Fruit fly (Drosophila melanogaster): ENCODE data around the gene betaggt-I.

Gene betaggt-I

dm6 chr2L:4971329-4971798 lies 26.0 kb downstream of the betaggt-I start, which contains the start of gene CG14043 (continued):
- TF ChIP-seq sug (tag; optimal IDR thresholded peaks at IDR 0.05) (peak; percentile 46), klu (GFP tag; IDR thresholded peaks at IDR 0.05) (no peak), H2.0 (GFP tag; IDR thresholded peaks at IDR 0.05) (no peak), Pdp1 (GFP tag; optimal IDR thresholded peaks at IDR 0.05) (peak in 1 of 2 experiments; percentile 95), insv (GFP tag; optimal IDR thresholded peaks at IDR 0.05) (peak in 1 of 2 experiments; percentile 19), trem (tag; optimal IDR thresholded peaks at IDR 0.05) (peak; percentile 86), ftz-f1 (GFP tag; optimal IDR thresholded peaks at IDR 0.05) (peak; percentile 21), Dp (GFP tag; optimal IDR thresholded peaks at IDR 0.05) (peak; percentile 78), NK7.1 (GFP tag; optimal IDR thresholded peaks at IDR 0.05) (no peak), scrt (GFP tag; optimal IDR thresholded peaks at IDR 0.05) (no peak), emc (GFP tag; optimal IDR thresholded peaks at IDR 0.05) (no peak), CG32767 (GFP tag; IDR thresholded peaks at IDR 0.05) (no peak), dm (GFP tag; optimal IDR thresholded peaks at IDR 0.05) (peak; percentile 35), dpn (GFP tag; optimal IDR thresholded peaks at IDR 0.05) (peak in 1 of 2 experiments; percentile 38), amos (GFP tag; IDR thresholded peaks at IDR 0.05; ENCODE audit: partially characterized antibody) (no peak), BEAF-32 (GFP tag; optimal IDR thresholded peaks at IDR 0.05) (peak; percentile 59), Myb (GFP tag; optimal IDR thresholded peaks at IDR 0.05) (peak; percentile 56), CG11247 (GFP tag; IDR thresholded peaks at IDR 0.05) (no peak), knrl (GFP tag; IDR thresholded peaks at IDR 0.05; ENCODE audit: partially characterized antibody) (no peak; the same call in 2 of the 3 replicates), gcm (GFP tag; optimal IDR thresholded peaks at IDR 0.05) (no peak), crp (GFP tag; optimal IDR thresholded peaks at IDR 0.05) (peak in 1 of 2 experiments; percentile 43), Nf-YC (tag; optimal IDR thresholded peaks at IDR 0.05) (peak; percentile 49), gfzf (GFP tag; optimal IDR thresholded peaks at IDR 0.05) (peak; percentile 98), ap (GFP tag; IDR thresholded peaks at IDR 0.05) (no peak), CG13775 (GFP tag; optimal IDR thresholded peaks at IDR 0.05) (peak; percentile 31), eve (GFP tag; optimal IDR thresholded peaks at IDR 0.05) (no peak), jigr1 (GFP tag; IDR thresholded peaks at IDR 0.05) (no peak), prd (optimal IDR thresholded peaks at IDR 0.05) (no peak), prd (GFP tag; IDR thresholded peaks at IDR 0.05) (peak; percentile 54; the same call in 2 of the 3 replicates), CG7928 (GFP tag; optimal IDR thresholded peaks at IDR 0.05) (peak; percentile 91), slbo (GFP tag; IDR thresholded peaks at IDR 0.05) (peak; percentile 59), Bteb2 (GFP tag; optimal IDR thresholded peaks at IDR 0.05) (peak; percentile 36), aop (GFP tag; IDR thresholded peaks at IDR 0.05) (no peak), CoRest (tag; optimal IDR thresholded peaks at IDR 0.05) (peak; percentile 60), CG17385 (GFP tag; optimal IDR thresholded peaks at IDR 0.05) (no peak), Taf1 (GFP tag; IDR thresholded peaks at IDR 0.05) (no peak), Xbp1 (GFP tag; optimal IDR thresholded peaks at IDR 0.05) (peak; percentile 36), HmgZ (tag; optimal IDR thresholded peaks at IDR 0.05) (peak; percentile 50), tna (GFP tag; IDR thresholded peaks at IDR 0.05; ENCODE audit: partially characterized antibody) (no peak), CG18764 (GFP tag; optimal IDR thresholded peaks at IDR 0.05) (no peak), D (optimal IDR thresholded peaks at IDR 0.05) (no peak), D (GFP tag; optimal IDR thresholded peaks at IDR 0.05) (no peak), CG34376 (GFP tag; optimal IDR thresholded peaks at IDR 0.05) (no peak), ranshi (GFP tag; IDR thresholded peaks at IDR 0.05) (no peak), CG18599 (GFP tag; optimal IDR thresholded peaks at IDR 0.05) (no peak), HmgD (GFP tag; optimal IDR thresholded peaks at IDR 0.05) (peak; percentile 61), Adf1 (GFP tag; IDR thresholded peaks at IDR 0.05) (no peak), Lhr (GFP tag; optimal IDR thresholded peaks at IDR 0.05) (peak; percentile 85), CG3065 (GFP tag; optimal IDR thresholded peaks at IDR 0.05) (no peak), slou (GFP tag; optimal IDR thresholded peaks at IDR 0.05) (peak; percentile 61), CG15601 (tag; optimal IDR thresholded peaks at IDR 0.05) (peak; percentile 51)

Measured in whole organism, embryonic.